Fruit fly (Drosophila melanogaster) whole organism, embryonic: Measurements from ENCODE around the gene Mon1.
A peak's percentile ranks its signal among the peaks of the same experiment; 100 is the strongest.

Experiments
- CG8290 ChIP-seq, 3 experiments: fragments of 200-800 bp; sonication (Bioruptor generic); optimal IDR thresholded peaks; 2 replicates each; lab custom pipeline; 2016 to 2019; ENCODE audit warnings: missing biosample characterization in 3 of 3, missing genetic modification characterization in 3 of 3, mild to moderate bottlenecking in 2 of 3, moderate library complexity in 1 of 3
- YL-1 ChIP-seq: fragments of 200-800 bp; sonication (Bioruptor generic); optimal IDR thresholded peaks from 3 replicates; lab custom pipeline; 2017; ENCODE audit warnings: missing biosample characterization, mild to moderate bottlenecking, missing genetic modification characterization

dm6 chr2L:4837772-4838397, 12.6 kb upstream of the Mon1 start, which contains the start of the genes tank and CG12194:
- peak; percentile 98 for TF ChIP-seq YL-1 (GFP tag; lab: Kevin White, UChicago)
- TF ChIP-seq CG8290 (GFP tag; optimal IDR thresholded peaks at IDR 0.05; lab: Kevin White, UChicago): peak; percentile 97
- peak; percentile 89 to 100 for TF ChIP-seq CG8290 (tag; optimal IDR thresholded peaks at IDR 0.05; lab: Kevin White, UChicago)
